Worm (Caenorhabditis elegans): ENCODE results near the gene cest-26.
A peak's percentile ranks its signal among the peaks of the same experiment; 100 is the strongest.

The cest-26 gene

DNA sequence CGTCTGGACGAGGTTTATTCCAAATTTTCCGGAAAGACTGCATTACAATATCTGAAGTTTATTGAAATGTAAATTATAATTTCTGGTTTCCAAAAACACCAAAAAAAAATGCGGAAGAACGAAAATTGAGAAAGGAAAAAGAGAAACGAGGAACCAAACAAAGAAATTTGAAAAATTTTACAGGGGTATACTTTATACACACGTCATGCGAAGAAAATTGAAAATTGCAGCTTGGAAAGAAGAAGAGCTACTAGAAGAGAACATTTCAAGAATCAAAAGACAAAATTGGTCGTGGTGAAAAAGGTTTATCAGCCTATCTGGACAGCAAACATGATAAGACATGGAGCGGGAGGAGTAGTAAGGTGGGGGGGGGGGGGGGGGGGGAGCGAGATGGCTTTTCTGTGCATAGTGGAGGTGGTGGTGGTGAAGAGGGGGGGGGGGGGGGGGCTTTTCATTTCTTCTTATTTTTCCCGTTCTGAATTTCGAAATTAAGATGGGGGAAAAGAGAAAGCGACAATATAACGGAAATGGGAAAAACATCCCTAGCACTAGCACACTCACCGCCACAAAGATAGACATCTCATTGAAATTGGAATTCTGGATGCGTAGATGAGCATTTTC is 54.0 kb downstream of the cest-26 start, which contains the start of gene lst-2:
TSS of gene lst-2 (minus strand) at position 51 of the 621 bp plus-strand sequence.
- TF ChIP-seq ceh-8 (GFP tag; optimal IDR thresholded peaks at IDR 0.05) (peak; percentile 40), C04F5.9 (tag; optimal IDR thresholded peaks at IDR 0.05) (no peak), nhr-85 (tag) (peak; percentile 32), ceh-88 (GFP tag; IDR thresholded peaks at IDR 0.05) (no peak), tlp-1 (tag; optimal IDR thresholded peaks at IDR 0.05) (no peak)

Measured in whole organism, L1 larva.